Fruit fly (Drosophila melanogaster) whole organism, wandering third instar larva: ENCODE data around the gene CG44195.

Experiments used
- Hnf4 ChIP-seq: fragments of 200-800 bp; sonication (Bioruptor generic); optimal IDR thresholded peaks from 2 replicates; lab custom pipeline; 2016; ENCODE audit warnings: missing biosample characterization, mild to moderate bottlenecking, missing genetic modification characterization
- Hr83 ChIP-seq: fragments of 200-300 bp; sonication (Bioruptor generic); optimal IDR thresholded peaks from 2 replicates; lab custom pipeline; 2016; ENCODE audit warnings: missing biosample characterization, mild to moderate bottlenecking, missing genetic modification characterization, moderate library complexity; ENCODE audit not compliant: poor library complexity, severe bottlenecking
- Sp1 ChIP-seq: fragments of 200-800 bp; sonication (Bioruptor generic); optimal IDR thresholded peaks from 3 replicates; lab custom pipeline; 2019; ENCODE audit warnings: missing biosample characterization, mild to moderate bottlenecking, missing genetic modification characterization, moderate library complexity
- usp ChIP-seq: fragments of >200 bp; optimal IDR thresholded peaks from 2 replicates; lab custom pipeline; 2017; ENCODE audit warnings: missing biosample characterization, missing genetic modification characterization

dm6 chr3L:7726690-7727089, 31.2 kb upstream of the CG44195 start:
- TF ChIP-seq Sp1 (GFP tag; lab: Kevin White, UChicago) (no peak), Hr83 (GFP tag; lab: Kevin White, UChicago) (no peak), usp (GFP tag; lab: Kevin White, UChicago) (no peak), Hnf4 (GFP tag; lab: Kevin White, UChicago) (no peak)
